Fruit fly (Drosophila melanogaster): ENCODE results near the gene noc.

Gene noc

DNA sequence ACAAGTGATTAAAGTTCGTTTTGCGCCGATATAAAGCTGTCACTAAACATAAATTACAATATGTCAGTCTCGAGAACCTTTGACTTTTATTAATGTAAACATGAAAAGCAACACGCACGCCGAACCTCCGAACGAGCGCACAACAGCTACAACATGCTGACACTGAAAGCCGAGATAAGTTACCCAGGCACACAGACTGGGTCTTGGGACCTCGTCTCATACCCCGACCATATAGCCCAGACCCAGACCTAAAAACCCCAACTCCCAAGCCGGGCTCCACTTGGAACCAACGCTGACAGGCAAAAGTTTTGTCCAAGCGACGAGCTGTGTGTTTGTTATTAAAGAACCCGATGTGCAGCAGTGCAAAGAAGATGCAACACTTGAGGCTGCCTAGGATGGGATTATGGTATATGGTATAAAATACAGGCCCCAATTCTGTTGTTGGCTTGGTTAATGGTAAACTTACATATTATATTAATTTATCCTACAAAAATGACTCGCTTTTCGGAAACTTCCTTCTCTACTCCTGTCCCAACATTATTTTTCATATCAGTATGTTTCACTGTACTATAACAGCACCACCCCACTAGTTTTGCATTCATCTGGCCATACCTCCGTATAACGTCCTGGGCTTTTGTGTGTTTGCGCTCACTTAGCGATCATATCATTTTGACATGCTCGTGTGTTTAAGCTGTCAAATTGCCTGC, 38.4 kb downstream of the noc start:
- peak; percentile 41 for TF ChIP-seq CG9948 (tag; optimal IDR thresholded peaks at IDR 0.05)
- no peak for TF ChIP-seq CG32121 (GFP tag; IDR thresholded peaks at IDR 0.05)
- peak; percentile 62 for TF ChIP-seq CG15710 (tag; optimal IDR thresholded peaks at IDR 0.05)
- peak; percentile 39; the same call in 1 of the 3 replicates for TF ChIP-seq fd96Ca (GFP tag; IDR thresholded peaks at IDR 0.05)
- peak; percentile 58 for TF ChIP-seq CG34367 (tag; optimal IDR thresholded peaks at IDR 0.05)
- peak; percentile 48 for TF ChIP-seq CG17806 (tag; optimal IDR thresholded peaks at IDR 0.05)
- TF ChIP-seq D1 (tag; optimal IDR thresholded peaks at IDR 0.05), result peak; percentile 29
- no peak for TF ChIP-seq Ets98B (GFP tag; IDR thresholded peaks at IDR 0.05)
- 0 out of 2 replicates have a peak, but pooled peaks have one; percentile 7 for TF ChIP-seq rn (GFP tag; IDR thresholded peaks at IDR 0.05)
- TF ChIP-seq CG12605 (GFP tag; IDR thresholded peaks at IDR 0.05), result no peak; the same call in 1 of the 2 replicates
- TF ChIP-seq CG4496 (GFP tag; IDR thresholded peaks at IDR 0.05), result 0 out of 3 replicates have a peak, but pooled peaks have one; percentile 50
- TF ChIP-seq CG8159 (tag; optimal IDR thresholded peaks at IDR 0.05), result peak; percentile 39
- TF ChIP-seq CG8301 (tag; optimal IDR thresholded peaks at IDR 0.05), result peak; percentile 44
- no peak for TF ChIP-seq CG10348 (GFP tag; IDR thresholded peaks at IDR 0.05)
- TF ChIP-seq CG14655 (GFP tag; optimal IDR thresholded peaks at IDR 0.05), result peak; percentile 68
- peak; percentile 64 for TF ChIP-seq Pif1B (GFP tag; optimal IDR thresholded peaks at IDR 0.05)
- no peak for TF ChIP-seq gl (tag; optimal IDR thresholded peaks at IDR 0.05)
- TF ChIP-seq Pif1A (GFP tag; optimal IDR thresholded peaks at IDR 0.05), result peak; percentile 26
- no peak for TF ChIP-seq CG13204 (GFP tag; optimal IDR thresholded peaks at IDR 0.05)
- TF ChIP-seq EcR (GFP tag; optimal IDR thresholded peaks at IDR 0.05), result no peak
- TF ChIP-seq Snoo (tag; optimal IDR thresholded peaks at IDR 0.05), result no peak

DNA sequence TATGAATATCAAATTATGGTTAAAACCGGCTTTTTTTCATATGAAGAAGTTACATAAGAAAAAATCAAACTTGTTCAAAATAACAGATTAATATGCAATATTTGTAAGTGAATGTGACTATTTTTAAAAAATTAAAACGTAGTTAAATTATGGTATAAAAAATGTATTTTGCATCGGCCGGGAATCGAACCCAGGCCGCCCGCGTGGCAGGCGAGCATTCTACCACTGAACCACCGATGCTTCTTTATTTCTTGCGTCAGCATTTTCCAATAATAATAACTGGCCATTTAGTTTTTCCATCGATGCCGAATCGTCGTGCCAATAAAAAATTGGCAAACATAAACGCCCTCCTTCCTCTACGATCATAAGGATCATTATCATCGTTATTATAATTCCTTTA, 40.0 kb downstream of the noc start:
- TF ChIP-seq CG9948 (tag; optimal IDR thresholded peaks at IDR 0.05) (no peak), CG34367 (tag; optimal IDR thresholded peaks at IDR 0.05) (no peak), CG10348 (GFP tag; IDR thresholded peaks at IDR 0.05) (no peak), CG4496 (GFP tag; IDR thresholded peaks at IDR 0.05) (no peak), Pif1B (GFP tag; optimal IDR thresholded peaks at IDR 0.05) (no peak), CG12605 (GFP tag; IDR thresholded peaks at IDR 0.05) (no peak), CG32121 (GFP tag; IDR thresholded peaks at IDR 0.05) (no peak), Ets98B (GFP tag; IDR thresholded peaks at IDR 0.05) (no peak), Snoo (tag; optimal IDR thresholded peaks at IDR 0.05) (no peak), CG13204 (GFP tag; optimal IDR thresholded peaks at IDR 0.05) (no peak), CG8159 (tag; optimal IDR thresholded peaks at IDR 0.05) (no peak), Pif1A (GFP tag; optimal IDR thresholded peaks at IDR 0.05) (no peak), EcR (GFP tag; optimal IDR thresholded peaks at IDR 0.05) (no peak)

dm6 chr2L:14531268-14531863, 40.7 kb downstream of the noc start:
- TF ChIP-seq CG14655 (GFP tag; optimal IDR thresholded peaks at IDR 0.05) (no peak), CG12605 (GFP tag; IDR thresholded peaks at IDR 0.05) (no peak), D1 (tag; optimal IDR thresholded peaks at IDR 0.05) (no peak), CG8301 (tag; optimal IDR thresholded peaks at IDR 0.05) (no peak), CG4496 (GFP tag; IDR thresholded peaks at IDR 0.05) (peak; percentile 38; the same call in 1 of the 3 replicates), CG15710 (tag; optimal IDR thresholded peaks at IDR 0.05) (no peak), CG32121 (GFP tag; IDR thresholded peaks at IDR 0.05) (no peak), CG9948 (tag; optimal IDR thresholded peaks at IDR 0.05) (no peak), Snoo (tag; optimal IDR thresholded peaks at IDR 0.05) (no peak), CG17806 (tag; optimal IDR thresholded peaks at IDR 0.05) (no peak), gl (tag; optimal IDR thresholded peaks at IDR 0.05) (peak; percentile 1), fd96Ca (GFP tag; IDR thresholded peaks at IDR 0.05) (peak; percentile 54; the same call in 2 of the 3 replicates), CG13204 (GFP tag; optimal IDR thresholded peaks at IDR 0.05) (peak; percentile 34), CG10348 (GFP tag; IDR thresholded peaks at IDR 0.05) (no peak), EcR (GFP tag; optimal IDR thresholded peaks at IDR 0.05) (peak; percentile 94)

- TF ChIP-seq fd96Ca (GFP tag; IDR thresholded peaks at IDR 0.05), result no peak
- TF ChIP-seq CG10348 (GFP tag; IDR thresholded peaks at IDR 0.05), result no peak
- no peak for TF ChIP-seq CG15710 (tag; optimal IDR thresholded peaks at IDR 0.05)
- TF ChIP-seq Pif1B (GFP tag; optimal IDR thresholded peaks at IDR 0.05), result no peak
- no peak for TF ChIP-seq CG8301 (tag; optimal IDR thresholded peaks at IDR 0.05)
- no peak for TF ChIP-seq gl (tag; optimal IDR thresholded peaks at IDR 0.05)
- TF ChIP-seq Pif1A (GFP tag; optimal IDR thresholded peaks at IDR 0.05), result no peak
- no peak for TF ChIP-seq CG13204 (GFP tag; optimal IDR thresholded peaks at IDR 0.05)
- TF ChIP-seq Snoo (tag; optimal IDR thresholded peaks at IDR 0.05), result no peak
- no peak for TF ChIP-seq CG8159 (tag; optimal IDR thresholded peaks at IDR 0.05)
- TF ChIP-seq CG4496 (GFP tag; IDR thresholded peaks at IDR 0.05), result no peak
- TF ChIP-seq EcR (GFP tag; optimal IDR thresholded peaks at IDR 0.05), result no peak
- TF ChIP-seq CG9948 (tag; optimal IDR thresholded peaks at IDR 0.05), result no peak
- no peak for TF ChIP-seq rn (GFP tag; IDR thresholded peaks at IDR 0.05)
Measured at dm6 chr2L:14532822-14533336, 42.2 kb downstream of the noc start.

dm6 chr2L:14533419-14534253, 43.0 kb downstream of the noc start:
- no peak for TF ChIP-seq CG9948 (tag; optimal IDR thresholded peaks at IDR 0.05)
- no peak for TF ChIP-seq CG13204 (GFP tag; optimal IDR thresholded peaks at IDR 0.05)
- no peak for TF ChIP-seq CG15710 (tag; optimal IDR thresholded peaks at IDR 0.05)
- no peak for TF ChIP-seq CG4496 (GFP tag; IDR thresholded peaks at IDR 0.05)
- TF ChIP-seq CG10348 (GFP tag; IDR thresholded peaks at IDR 0.05), result no peak
- no peak for TF ChIP-seq CG8159 (tag; optimal IDR thresholded peaks at IDR 0.05)
- TF ChIP-seq CG17806 (tag; optimal IDR thresholded peaks at IDR 0.05), result no peak
- TF ChIP-seq EcR (GFP tag; optimal IDR thresholded peaks at IDR 0.05), result no peak
- no peak for TF ChIP-seq rn (GFP tag; IDR thresholded peaks at IDR 0.05)
- TF ChIP-seq Pif1A (GFP tag; optimal IDR thresholded peaks at IDR 0.05), result no peak
- TF ChIP-seq D1 (tag; optimal IDR thresholded peaks at IDR 0.05), result no peak
- TF ChIP-seq CG34367 (tag; optimal IDR thresholded peaks at IDR 0.05), result no peak
- TF ChIP-seq Pif1B (GFP tag; optimal IDR thresholded peaks at IDR 0.05), result no peak
- TF ChIP-seq CG12605 (GFP tag; IDR thresholded peaks at IDR 0.05), result no peak
- TF ChIP-seq fd96Ca (GFP tag; IDR thresholded peaks at IDR 0.05), result no peak
- TF ChIP-seq gl (tag; optimal IDR thresholded peaks at IDR 0.05), result no peak
- TF ChIP-seq CG8301 (tag; optimal IDR thresholded peaks at IDR 0.05), result no peak
- no peak for TF ChIP-seq CG14655 (GFP tag; optimal IDR thresholded peaks at IDR 0.05)
- no peak for TF ChIP-seq CG32121 (GFP tag; IDR thresholded peaks at IDR 0.05)

Data from whole organism, pupa.